Worm (Caenorhabditis elegans) whole organism, L2 larva: ENCODE results near the gene ckb-3.
A peak's percentile ranks its signal among the peaks of the same experiment; 100 is the strongest.

Source experiments
- ama-1 ChIP-seq: fragments of 150-350 bp; optimal IDR thresholded peaks from 2 replicates; lab custom pipeline; 2018; ENCODE audit warnings: inconsistent platforms
- crh-2 ChIP-seq: sonication (generic microtip); optimal IDR thresholded peaks from 2 replicates; lab custom pipeline; 2017; ENCODE audit warnings: missing biosample characterization, missing genetic modification characterization
- dmd-4 ChIP-seq: sonication (generic microtip); optimal IDR thresholded peaks from 2 replicates; lab custom pipeline; 2017; ENCODE audit warnings: missing biosample characterization, missing genetic modification characterization
- mbf-1 ChIP-seq: sonication (generic microtip); optimal IDR thresholded peaks from 2 replicates; lab custom pipeline; 2017; ENCODE audit warnings: missing biosample characterization, missing genetic modification characterization
- zag-1 ChIP-seq: fragments of 150-350 bp; optimal IDR thresholded peaks from 2 replicates; lab custom pipeline; 2014; ENCODE audit warnings: missing biosample characterization, missing genetic modification characterization

ce11 chrIII:4343070-4343469, 27.6 kb upstream of the ckb-3 start, which contains the start of the genes B0285.3 and lcmt-1:
- no peak for TF ChIP-seq ama-1 (lab: Kevin White, UChicago)
- TF ChIP-seq dmd-4 = no peak
- peak; percentile 24 for TF ChIP-seq crh-2 (tag; lab: Kevin White, UChicago)
- no peak for TF ChIP-seq mbf-1 (tag; lab: Kevin White, UChicago)
- TF ChIP-seq zag-1 (tag; lab: Kevin White, UChicago) = no peak
